Worm (Caenorhabditis elegans): ENCODE data around the gene B0546.4.
"Not testable (repeated sequence)": the region's sequence is repeated elsewhere in the genome, so short reads cannot be mapped to it uniquely, and the experiment has no call there.

The B0546.4 gene

ce11 chrIV:3398078-3398477, 14.1 kb upstream of the B0546.4 start:
- TF ChIP-seq ets-7 (tag; optimal IDR thresholded peaks at IDR 0.05) (no peak), tra-4 (tag; optimal IDR thresholded peaks at IDR 0.05) (no peak), hmg-4 (GFP tag; optimal IDR thresholded peaks at IDR 0.05) (no peak), B0310.2 (tag; optimal IDR thresholded peaks at IDR 0.05) (no peak), tbx-11 (GFP tag; IDR thresholded peaks at IDR 0.05) (no peak), aly-1 (tag; optimal IDR thresholded peaks at IDR 0.05) (no peak), ama-1 (optimal IDR thresholded peaks at IDR 0.05) (no peak), sea-1 (GFP tag; conservative IDR thresholded peaks at IDR 0.05) (no peak), tbx-37 (GFP tag; conservative IDR thresholded peaks at IDR 0.05) (no peak), F13C5.2 (tag; optimal IDR thresholded peaks at IDR 0.05) (no peak), pes-1 (GFP tag; IDR thresholded peaks at IDR 0.05) (no peak)

ce11 chrIV:3395581-3395980, 11.6 kb upstream of the B0546.4 start, which contains the start of gene C04C3.14:
Gene C04C3.14 (plus strand): TSS chrIV:3395881.
- TF ChIP-seq tbx-11 (GFP tag; IDR thresholded peaks at IDR 0.05), result no peak
- TF ChIP-seq ama-1 (optimal IDR thresholded peaks at IDR 0.05), result no peak
- no peak for TF ChIP-seq hmg-4 (GFP tag; optimal IDR thresholded peaks at IDR 0.05)
- no peak for TF ChIP-seq ceh-36 (tag; optimal IDR thresholded peaks at IDR 0.05)
- TF ChIP-seq F13C5.2 (tag; optimal IDR thresholded peaks at IDR 0.05), result no peak
- no peak for TF ChIP-seq pes-1 (GFP tag; IDR thresholded peaks at IDR 0.05)
- TF ChIP-seq ceh-13 (GFP tag; optimal IDR thresholded peaks at IDR 0.05), result no peak
- TF ChIP-seq hnd-1 (tag; optimal IDR thresholded peaks at IDR 0.05), result no peak
- TF ChIP-seq tbx-37 (GFP tag; conservative IDR thresholded peaks at IDR 0.05), result no peak
- no peak for TF ChIP-seq sea-1 (GFP tag; conservative IDR thresholded peaks at IDR 0.05)
- TF ChIP-seq aly-1 (tag; optimal IDR thresholded peaks at IDR 0.05), result no peak
- TF ChIP-seq hmbx-1 (tag; optimal IDR thresholded peaks at IDR 0.05), result no peak
- TF ChIP-seq flt-1 (GFP tag; IDR thresholded peaks at IDR 0.05), result no peak
- no peak for TF ChIP-seq tra-4 (tag; optimal IDR thresholded peaks at IDR 0.05)
- no peak for TF ChIP-seq ets-7 (tag; optimal IDR thresholded peaks at IDR 0.05)
- no peak for TF ChIP-seq scrt-1 (GFP tag; IDR thresholded peaks at IDR 0.05)

ce11 chrIV:3394066-3394465, 10.1 kb upstream of the B0546.4 start, which contains the start of gene C04C3.4:
Gene C04C3.4 (plus strand): TSS chrIV:3394366.
- TF ChIP-seq tbx-37 (GFP tag; conservative IDR thresholded peaks at IDR 0.05); ama-1 (optimal IDR thresholded peaks at IDR 0.05); sea-1 (GFP tag; conservative IDR thresholded peaks at IDR 0.05): not testable (repeated sequence)

ce11 chrIV:3389999-3390398, 6.1 kb upstream of the B0546.4 start, which contains the start of gene B0546.5:
Gene B0546.5 (minus strand): TSS chrIV:3390099.
- TF ChIP-seq tbx-11 (GFP tag; IDR thresholded peaks at IDR 0.05); ceh-36 (tag; optimal IDR thresholded peaks at IDR 0.05); flt-1 (GFP tag; IDR thresholded peaks at IDR 0.05): not testable (repeated sequence)

ce11 chrIV:3386504-3387290, 2.8 kb upstream of the B0546.4 start:
- TF ChIP-seq tbx-37 (GFP tag; conservative IDR thresholded peaks at IDR 0.05) (no peak), aly-1 (tag; optimal IDR thresholded peaks at IDR 0.05) (no peak), ceh-36 (tag; optimal IDR thresholded peaks at IDR 0.05) (no peak), flt-1 (GFP tag; IDR thresholded peaks at IDR 0.05) (no peak), hnd-1 (tag; optimal IDR thresholded peaks at IDR 0.05) (no peak), hmbx-1 (tag; optimal IDR thresholded peaks at IDR 0.05) (no peak), ama-1 (optimal IDR thresholded peaks at IDR 0.05) (no peak), pes-1 (GFP tag; IDR thresholded peaks at IDR 0.05) (no peak), sea-1 (GFP tag; conservative IDR thresholded peaks at IDR 0.05) (no peak), B0310.2 (tag; optimal IDR thresholded peaks at IDR 0.05) (no peak)

ce11 chrIV:3385337-3386215, 1.6 kb upstream of the B0546.4 start, which contains the start of gene mai-2:
Gene mai-2 (plus strand): TSS chrIV:3385910.
- TF ChIP-seq sea-1 (GFP tag; conservative IDR thresholded peaks at IDR 0.05) (no peak), ceh-13 (GFP tag; optimal IDR thresholded peaks at IDR 0.05) (no peak), ceh-36 (tag; optimal IDR thresholded peaks at IDR 0.05) (no peak), B0310.2 (tag; optimal IDR thresholded peaks at IDR 0.05) (no peak), ets-7 (tag; optimal IDR thresholded peaks at IDR 0.05) (no peak), hmg-4 (GFP tag; optimal IDR thresholded peaks at IDR 0.05) (no peak), tra-4 (tag; optimal IDR thresholded peaks at IDR 0.05) (no peak), F13C5.2 (tag; optimal IDR thresholded peaks at IDR 0.05) (no peak), ama-1 (optimal IDR thresholded peaks at IDR 0.05) (no peak)

ce11 chrIV:3384593-3384992, 646 bp upstream of the B0546.4 start:
- no peak for TF ChIP-seq flt-1 (GFP tag; IDR thresholded peaks at IDR 0.05)
- no peak for TF ChIP-seq hmbx-1 (tag; optimal IDR thresholded peaks at IDR 0.05)
- TF ChIP-seq F13C5.2 (tag; optimal IDR thresholded peaks at IDR 0.05), result no peak
- peak; percentile 19 for TF ChIP-seq hmg-4 (GFP tag; optimal IDR thresholded peaks at IDR 0.05)
- no peak for TF ChIP-seq pes-1 (GFP tag; IDR thresholded peaks at IDR 0.05)
